Fruit fly (Drosophila melanogaster): Measurements from ENCODE around the gene Tbh.

Gene Tbh

dm6 chrX:8061392-8062179 is 66.1 kb downstream of the Tbh start, which contains the start of gene mys (continued):
- TF ChIP-seq pnt (GFP tag; optimal IDR thresholded peaks at IDR 0.05) = peak; percentile 69
- no peak for TF ChIP-seq CG6654 (GFP tag; optimal IDR thresholded peaks at IDR 0.05)
- no peak for TF ChIP-seq pan (optimal IDR thresholded peaks at IDR 0.05)
- peak in 1 of 2 experiments; percentile 60 for TF ChIP-seq pan (GFP tag; optimal IDR thresholded peaks at IDR 0.05 in 1 of 2, IDR thresholded peaks at IDR 0.05 in 1 of 2)
- TF ChIP-seq CG1603 (tag; optimal IDR thresholded peaks at IDR 0.05) = peak; percentile 95
- peak; percentile 1 for TF ChIP-seq CG10462 (GFP tag; optimal IDR thresholded peaks at IDR 0.05)
- no peak for TF ChIP-seq GATAe (GFP tag; conservative IDR thresholded peaks at IDR 0.05)
- TF ChIP-seq bsh (GFP tag; optimal IDR thresholded peaks at IDR 0.05) = peak; percentile 34 to 52
- TF ChIP-seq Dip3 (GFP tag; optimal IDR thresholded peaks at IDR 0.05) = peak; percentile 76
- no peak for TF ChIP-seq CG6175 (GFP tag; IDR thresholded peaks at IDR 0.05)
- peak; percentile 16; the same call in 1 of the 2 replicates for TF ChIP-seq dati (GFP tag; IDR thresholded peaks at IDR 0.05)
- peak; percentile 83 for TF ChIP-seq her (GFP tag; optimal IDR thresholded peaks at IDR 0.05)
- peak; percentile 50 for TF ChIP-seq CG11504 (tag; optimal IDR thresholded peaks at IDR 0.05)
- TF ChIP-seq CG6854 (GFP tag; optimal IDR thresholded peaks at IDR 0.05) = peak; percentile 47
- TF ChIP-seq CG12299 (tag; optimal IDR thresholded peaks at IDR 0.05) = no peak
- no peak for TF ChIP-seq CG10147 (GFP tag; optimal IDR thresholded peaks at IDR 0.05)
- TF ChIP-seq CG32532 (GFP tag; IDR thresholded peaks at IDR 0.05) = peak; percentile 74
- TF ChIP-seq wor (GFP tag; IDR thresholded peaks at IDR 0.05) = no peak
- no peak for TF ChIP-seq CG5180 (GFP tag; optimal IDR thresholded peaks at IDR 0.05)
- TF ChIP-seq CG12942 (GFP tag; optimal IDR thresholded peaks at IDR 0.05) = peak; percentile 60
- peak; percentile 62 for TF ChIP-seq bcd (GFP tag; optimal IDR thresholded peaks at IDR 0.05)
- TF ChIP-seq pb (GFP tag; optimal IDR thresholded peaks at IDR 0.05) = peak; percentile 15
- TF ChIP-seq Dbx (GFP tag; IDR thresholded peaks at IDR 0.05) = peak; percentile 79
- TF ChIP-seq caup (GFP tag; optimal IDR thresholded peaks at IDR 0.05; ENCODE audit: severe bottlenecking) = peak; percentile 83
- TF ChIP-seq rib (GFP tag; IDR thresholded peaks at IDR 0.05) = peak; percentile 72
- no peak for TF ChIP-seq pros (GFP tag; optimal IDR thresholded peaks at IDR 0.05)
- TF ChIP-seq trem (tag; optimal IDR thresholded peaks at IDR 0.05) = peak; percentile 75
- TF ChIP-seq CG11696 (GFP tag; IDR thresholded peaks at IDR 0.05) = no peak
- TF ChIP-seq bab2 (GFP tag; optimal IDR thresholded peaks at IDR 0.05) = peak; percentile 72
- no peak for TF ChIP-seq eve (GFP tag; optimal IDR thresholded peaks at IDR 0.05)
- TF ChIP-seq sd (tag; optimal IDR thresholded peaks at IDR 0.05) = no peak
- peak; percentile 60 for TF ChIP-seq CG12744 (GFP tag; optimal IDR thresholded peaks at IDR 0.05)
- TF ChIP-seq Mad (GFP tag; optimal IDR thresholded peaks at IDR 0.05) = peak; percentile 64
- TF ChIP-seq amos (GFP tag; IDR thresholded peaks at IDR 0.05; ENCODE audit: partially characterized antibody) = peak; percentile 98
- TF ChIP-seq H15 (GFP tag; IDR thresholded peaks at IDR 0.05) = no peak
- peak; percentile 43 for TF ChIP-seq CG12236 (GFP tag; optimal IDR thresholded peaks at IDR 0.05)
- TF ChIP-seq CG30403 (GFP tag; optimal IDR thresholded peaks at IDR 0.05) = peak; percentile 70
- TF ChIP-seq chn (GFP tag; optimal IDR thresholded peaks at IDR 0.05) = peak; percentile 71
- TF ChIP-seq CG43689 (GFP tag; IDR thresholded peaks at IDR 0.05) = no peak
- TF ChIP-seq Fer1 (GFP tag; optimal IDR thresholded peaks at IDR 0.05) = peak; percentile 73
- peak; percentile 85 for TF ChIP-seq vvl (GFP tag; IDR thresholded peaks at IDR 0.05)
- TF ChIP-seq chinmo (GFP tag; IDR thresholded peaks at IDR 0.05; ENCODE audit: partially characterized antibody) = peak; percentile 70; the same call in 2 of the 4 replicates
- peak; percentile 88 for TF ChIP-seq CG7963 (GFP tag; IDR thresholded peaks at IDR 0.05; ENCODE audit: partially characterized antibody)
- TF ChIP-seq repo (GFP tag; optimal IDR thresholded peaks at IDR 0.05) = peak; percentile 64
- no peak for TF ChIP-seq Lpt (GFP tag; optimal IDR thresholded peaks at IDR 0.05)
- TF ChIP-seq Drgx (GFP tag; IDR thresholded peaks at IDR 0.05) = peak; percentile 13; the same call in 1 of the 2 replicates
- TF ChIP-seq cas (GFP tag; IDR thresholded peaks at IDR 0.05) = peak; percentile 65
- TF ChIP-seq aop (GFP tag; IDR thresholded peaks at IDR 0.05) = no peak
- no peak; the same call in 1 of the 2 replicates for TF ChIP-seq bowl (GFP tag; IDR thresholded peaks at IDR 0.05)
- TF ChIP-seq CG9876 (GFP tag; optimal IDR thresholded peaks at IDR 0.05) = peak; percentile 71

Data from whole organism, embryonic.